Worm (Caenorhabditis elegans) whole organism, mixed stage, embryonic: ENCODE results near the gene gst-15.

Experiments
- ceh-43 ChIP-seq: fragments of 200-800 bp; sonication (Bioruptor generic); optimal IDR thresholded peaks from 2 replicates; lab custom pipeline; 2018; ENCODE audit warnings: mild to moderate bottlenecking, missing genetic modification characterization, moderate library complexity, missing compliant biosample characterization
- ces-1 ChIP-seq: fragments of 150-350 bp; optimal IDR thresholded peaks from 2 replicates; lab custom pipeline; 2014; ENCODE audit warnings: missing biosample characterization, missing genetic modification reagents, missing genetic modification characterization
- elt-1 ChIP-seq: sonication (generic microtip); optimal IDR thresholded peaks from 2 replicates; lab custom pipeline; 2017; ENCODE audit warnings: missing genetic modification characterization, mild to moderate bottlenecking, missing compliant biosample characterization, antibody characterized with exemption, moderate library complexity, borderline replicate concordance; ENCODE audit not compliant: insufficient read depth
- lin-32 ChIP-seq: fragments of 200-800 bp; sonication (Bioruptor generic); optimal IDR thresholded peaks from 2 replicates; lab custom pipeline; 2018; ENCODE audit warnings: mild to moderate bottlenecking, missing genetic modification characterization, missing compliant biosample characterization
- lsy-2 ChIP-seq: fragments of 150-350 bp; optimal IDR thresholded peaks from 2 replicates; lab custom pipeline; 2014; ENCODE audit warnings: missing biosample characterization, missing genetic modification characterization
- mls-2 ChIP-seq: sonication (generic microtip); optimal IDR thresholded peaks from 2 replicates; lab custom pipeline; 2016; ENCODE audit warnings: mild to moderate bottlenecking, missing genetic modification characterization, moderate library complexity, missing compliant biosample characterization
- nhr-237 ChIP-seq: fragments of 150-350 bp; optimal IDR thresholded peaks from 2 replicates; lab custom pipeline; 2014; ENCODE audit warnings: missing biosample characterization, missing genetic modification characterization
- nhr-28 ChIP-seq: fragments of 150-350 bp; optimal IDR thresholded peaks from 2 replicates; lab custom pipeline; 2014; ENCODE audit warnings: missing biosample characterization, missing genetic modification characterization
- nhr-76 ChIP-seq: sonication (generic microtip); optimal IDR thresholded peaks from 2 replicates; lab custom pipeline; 2017; ENCODE audit warnings: missing biosample characterization, missing genetic modification characterization
- pha-4 ChIP-seq: fragments of 150-350 bp; optimal IDR thresholded peaks from 2 replicates; lab custom pipeline; 2018; ENCODE audit warnings: missing biosample characterization, missing genetic modification reagents, missing genetic modification characterization
- sem-2 ChIP-seq: fragments of 200-800 bp; sonication (Bioruptor generic); optimal IDR thresholded peaks from 2 replicates; lab custom pipeline; 2018; ENCODE audit warnings: mild to moderate bottlenecking, missing genetic modification characterization, missing compliant biosample characterization
- tbx-8 ChIP-seq: fragments of 200-800 bp; sonication (Bioruptor generic); optimal IDR thresholded peaks from 2 replicates; lab custom pipeline; 2018; ENCODE audit warnings: mild to moderate bottlenecking, missing genetic modification characterization, moderate library complexity, missing compliant biosample characterization
- unc-39 ChIP-seq: fragments of 150-350 bp; optimal IDR thresholded peaks from 2 replicates; lab custom pipeline; 2014; ENCODE audit warnings: missing biosample characterization, missing genetic modification characterization
- ztf-11 ChIP-seq: fragments of 150-350 bp; optimal IDR thresholded peaks from 2 replicates; lab custom pipeline; 2014; ENCODE audit warnings: missing biosample characterization, missing genetic modification characterization

ce11 chrII:13624330-13624729 is 11.3 kb upstream of the gst-15 start, which contains the start of gene gst-16:
- no peak for TF ChIP-seq ztf-11 (tag; lab: Kevin White, UChicago)
- TF ChIP-seq ces-1 (GFP tag; lab: Kevin White, UChicago): no peak
- no peak for TF ChIP-seq lsy-2
- TF ChIP-seq mls-2 (tag; lab: Kevin White, UChicago): no peak
- TF ChIP-seq nhr-237: no peak
- no peak for TF ChIP-seq pha-4 (tag; lab: Kevin White, UChicago)
- no peak for TF ChIP-seq nhr-76 (tag; lab: Kevin White, UChicago)
- no peak for TF ChIP-seq elt-1 (tag; lab: Kevin White, UChicago)
- no peak for TF ChIP-seq lin-32
- TF ChIP-seq sem-2: no peak
- TF ChIP-seq unc-39 (tag; lab: Kevin White, UChicago): no peak
- TF ChIP-seq nhr-28: no peak
- no peak for TF ChIP-seq tbx-8
- TF ChIP-seq ceh-43: no peak
